Fruit fly (Drosophila melanogaster): ENCODE data around the gene SWIP.
A peak's percentile ranks its signal among the peaks of the same experiment; 100 is the strongest.

The SWIP gene

dm6 chrX:16286083-16286666 is 27.3 kb upstream of the SWIP start, which contains the start of gene UQCR-14:
Gene UQCR-14, plus strand, starts transcription at chrX:16286288.
- TF ChIP-seq Ets98B (GFP tag; IDR thresholded peaks at IDR 0.05) (0 out of 2 replicates have a peak, but pooled peaks have one; percentile 9), D1 (tag; optimal IDR thresholded peaks at IDR 0.05) (no peak)

dm6 chrX:16288492-16288964 is 25.0 kb upstream of the SWIP start, which contains the start of the genes CG32576 and caz:
Gene CG32576, minus strand, starts transcription at chrX:16288533.
Gene caz, plus strand, starts transcription at chrX:16288810.
- TF ChIP-seq Ets98B (GFP tag; IDR thresholded peaks at IDR 0.05): no peak
- TF ChIP-seq CG15710 (tag; optimal IDR thresholded peaks at IDR 0.05): peak; percentile 10

- TF ChIP-seq CG4496 (GFP tag; IDR thresholded peaks at IDR 0.05) (no peak), CG15710 (tag; optimal IDR thresholded peaks at IDR 0.05) (no peak), gl (tag; optimal IDR thresholded peaks at IDR 0.05) (no peak), EcR (GFP tag; optimal IDR thresholded peaks at IDR 0.05) (no peak)
These were observed 24.5 kb upstream of the SWIP start for dm6 chrX:16288999-16289398.

- TF ChIP-seq rn (GFP tag; IDR thresholded peaks at IDR 0.05) (no peak), CG9948 (tag; optimal IDR thresholded peaks at IDR 0.05) (no peak), CG17806 (tag; optimal IDR thresholded peaks at IDR 0.05) (no peak), CG12605 (GFP tag; IDR thresholded peaks at IDR 0.05) (no peak), CG14655 (GFP tag; optimal IDR thresholded peaks at IDR 0.05) (no peak), D1 (tag; optimal IDR thresholded peaks at IDR 0.05) (no peak), CG15710 (tag; optimal IDR thresholded peaks at IDR 0.05) (no peak), Pif1B (GFP tag; optimal IDR thresholded peaks at IDR 0.05) (no peak), Snoo (tag; optimal IDR thresholded peaks at IDR 0.05) (no peak), Ets98B (GFP tag; IDR thresholded peaks at IDR 0.05) (no peak), gl (tag; optimal IDR thresholded peaks at IDR 0.05) (no peak), CG13204 (GFP tag; optimal IDR thresholded peaks at IDR 0.05) (no peak)
These were observed 20.9 kb upstream of the SWIP start for dm6 chrX:16292646-16293045.

dm6 chrX:16296423-16297292 is 16.9 kb upstream of the SWIP start, which contains the start of gene CG3632:
Gene CG3632, plus strand, starts transcription at chrX:16296671.
- no peak for TF ChIP-seq rn (GFP tag; IDR thresholded peaks at IDR 0.05)
- 0 out of 2 replicates have a peak, but pooled peaks have one; percentile 27 for TF ChIP-seq CG32121 (GFP tag; IDR thresholded peaks at IDR 0.05)
- peak; percentile 66; the same call in 2 of the 3 replicates for TF ChIP-seq CG4496 (GFP tag; IDR thresholded peaks at IDR 0.05)
- TF ChIP-seq CG12605 (GFP tag; IDR thresholded peaks at IDR 0.05): no peak
- no peak for TF ChIP-seq CG15710 (tag; optimal IDR thresholded peaks at IDR 0.05)
- peak; percentile 23 for TF ChIP-seq Pif1B (GFP tag; optimal IDR thresholded peaks at IDR 0.05)

dm6 chrX:16297618-16298017 is 15.9 kb upstream of the SWIP start, which contains the start of gene ERp44:
Gene ERp44, minus strand, starts transcription at chrX:16297718.
- TF ChIP-seq CG8159 (tag; optimal IDR thresholded peaks at IDR 0.05) (no peak), Snoo (tag; optimal IDR thresholded peaks at IDR 0.05) (no peak), CG4496 (GFP tag; IDR thresholded peaks at IDR 0.05) (no peak), CG14655 (GFP tag; optimal IDR thresholded peaks at IDR 0.05) (no peak), CG13204 (GFP tag; optimal IDR thresholded peaks at IDR 0.05) (no peak), CG15710 (tag; optimal IDR thresholded peaks at IDR 0.05) (no peak), gl (tag; optimal IDR thresholded peaks at IDR 0.05) (no peak), CG9948 (tag; optimal IDR thresholded peaks at IDR 0.05) (no peak), CG32121 (GFP tag; IDR thresholded peaks at IDR 0.05) (no peak), CG10348 (GFP tag; IDR thresholded peaks at IDR 0.05) (no peak), EcR (GFP tag; optimal IDR thresholded peaks at IDR 0.05) (no peak), fd96Ca (GFP tag; IDR thresholded peaks at IDR 0.05) (no peak), CG12605 (GFP tag; IDR thresholded peaks at IDR 0.05) (no peak), CG17806 (tag; optimal IDR thresholded peaks at IDR 0.05) (no peak), CG8301 (tag; optimal IDR thresholded peaks at IDR 0.05) (no peak)

- TF ChIP-seq CG34367 (tag; optimal IDR thresholded peaks at IDR 0.05) (no peak), Pif1A (GFP tag; optimal IDR thresholded peaks at IDR 0.05) (no peak), CG17806 (tag; optimal IDR thresholded peaks at IDR 0.05) (no peak), CG8159 (tag; optimal IDR thresholded peaks at IDR 0.05) (no peak), CG32121 (GFP tag; IDR thresholded peaks at IDR 0.05) (no peak), Snoo (tag; optimal IDR thresholded peaks at IDR 0.05) (no peak), CG8301 (tag; optimal IDR thresholded peaks at IDR 0.05) (no peak), EcR (GFP tag; optimal IDR thresholded peaks at IDR 0.05) (no peak), CG4496 (GFP tag; IDR thresholded peaks at IDR 0.05) (no peak), CG10348 (GFP tag; IDR thresholded peaks at IDR 0.05) (no peak), Ets98B (GFP tag; IDR thresholded peaks at IDR 0.05) (no peak), CG15710 (tag; optimal IDR thresholded peaks at IDR 0.05) (no peak), Pif1B (GFP tag; optimal IDR thresholded peaks at IDR 0.05) (no peak), fd96Ca (GFP tag; IDR thresholded peaks at IDR 0.05) (no peak), gl (tag; optimal IDR thresholded peaks at IDR 0.05) (no peak), D1 (tag; optimal IDR thresholded peaks at IDR 0.05) (no peak), CG13204 (GFP tag; optimal IDR thresholded peaks at IDR 0.05) (no peak), rn (GFP tag; IDR thresholded peaks at IDR 0.05) (no peak), CG12605 (GFP tag; IDR thresholded peaks at IDR 0.05) (no peak), CG9948 (tag; optimal IDR thresholded peaks at IDR 0.05) (no peak)
These were observed 9.9 kb upstream of the SWIP start, which contains the start of gene CG3679 for dm6 chrX:16303636-16304035. Gene CG3679, plus strand, starts transcription at chrX:16303870.

Measured in whole organism, pupa.